Fruit fly (Drosophila melanogaster) whole organism, embryonic: ENCODE data around the gene kraken.

Experiments
- ATbp ChIP-seq: fragments of 200-800 bp; sonication (Bioruptor generic); optimal IDR thresholded peaks from 2 replicates; lab custom pipeline; 2017; ENCODE audit warnings: missing biosample characterization, mild to moderate bottlenecking, missing genetic modification characterization, missing genetic modification reagents
- Ada2b ChIP-seq: fragments of 200-800 bp; sonication (Bioruptor generic); IDR thresholded peaks from 2 replicates; pipeline ENCODE4 v1.3.6; 2022; ENCODE audit warnings: missing biosample characterization, missing genetic modification characterization
- Aef1 ChIP-seq: fragments of 200-800 bp; sonication (Bioruptor generic); IDR thresholded peaks from 3 replicates; pipeline ENCODE4 v1.3.6; 2022; ENCODE audit warnings: missing biosample characterization, missing genetic modification characterization
- CG11695 ChIP-seq: fragments of 200-800 bp; sonication (Bioruptor generic); IDR thresholded peaks from 3 replicates; pipeline ENCODE4 v1.3.6; 2022; ENCODE audit warnings: missing biosample characterization, missing genetic modification characterization
- CG12769 ChIP-seq: fragments of 200-800 bp; sonication (Bioruptor generic); optimal IDR thresholded peaks from 2 replicates; lab custom pipeline; 2019; ENCODE audit warnings: missing biosample characterization, mild to moderate bottlenecking, missing genetic modification characterization, moderate library complexity
- CG13424 ChIP-seq: fragments of 200-800 bp; sonication (Bioruptor generic); optimal IDR thresholded peaks from 2 replicates; lab custom pipeline; 2019; ENCODE audit warnings: missing biosample characterization, mild to moderate bottlenecking, missing genetic modification characterization, moderate library complexity
- CG14667 ChIP-seq: fragments of 200-800 bp; sonication (Bioruptor generic); IDR thresholded peaks from 2 replicates; pipeline ENCODE4 v1.3.6; 2022; ENCODE audit warnings: missing biosample characterization, missing genetic modification characterization
- CG15269 ChIP-seq: fragments of 200-800 bp; sonication (Bioruptor generic); optimal IDR thresholded peaks from 2 replicates; lab custom pipeline; 2018; ENCODE audit warnings: missing biosample characterization, mild to moderate bottlenecking, missing genetic modification characterization, moderate library complexity
- CG17612 ChIP-seq: fragments of 200-800 bp; sonication (Bioruptor generic); IDR thresholded peaks from 2 replicates; pipeline ENCODE4 v1.3.6; 2022; ENCODE audit warnings: missing biosample characterization, missing genetic modification characterization
- CG31441 ChIP-seq: fragments of 200-800 bp; sonication (Bioruptor generic); IDR thresholded peaks from 2 replicates; pipeline ENCODE4 v1.3.6; 2022; ENCODE audit warnings: missing biosample characterization, missing genetic modification characterization
- CG32767 ChIP-seq: fragments of 200-800 bp; sonication (Bioruptor generic); IDR thresholded peaks from 2 replicates; pipeline ENCODE4 v1.3.6; 2022; ENCODE audit warnings: missing biosample characterization, missing genetic modification characterization
- CG4360 ChIP-seq: fragments of 200-800 bp; sonication (Bioruptor generic); IDR thresholded peaks from 2 replicates; pipeline ENCODE4 v1.3.6; 2022; ENCODE audit warnings: missing biosample characterization, missing genetic modification characterization
- CG7357 ChIP-seq: fragments of 200-800 bp; sonication (Bioruptor generic); IDR thresholded peaks from 3 replicates; pipeline ENCODE4 v1.3.6; 2022; ENCODE audit warnings: missing biosample characterization, missing genetic modification characterization
- CG7372 ChIP-seq: fragments of 200-800 bp; sonication (Bioruptor generic); IDR thresholded peaks from 2 replicates; pipeline ENCODE4 v1.3.6; 2022; ENCODE audit warnings: missing biosample characterization, missing genetic modification characterization
- CG8290 ChIP-seq, 3 experiments: fragments of 200-800 bp; sonication (Bioruptor generic); optimal IDR thresholded peaks; 2 replicates each; lab custom pipeline; 2016 to 2019; ENCODE audit warnings: missing biosample characterization in 3 of 3, missing genetic modification characterization in 3 of 3, mild to moderate bottlenecking in 2 of 3, moderate library complexity in 1 of 3
- CG9817 ChIP-seq: fragments of 200-800 bp; sonication (Bioruptor generic); optimal IDR thresholded peaks from 2 replicates; lab custom pipeline; 2018; ENCODE audit warnings: missing biosample characterization, mild to moderate bottlenecking, missing genetic modification characterization, moderate library complexity
- Camta ChIP-seq: fragments of 200-800 bp; sonication (Bioruptor generic); optimal IDR thresholded peaks from 2 replicates; lab custom pipeline; 2016; ENCODE audit warnings: missing biosample characterization, missing genetic modification characterization
- D19B ChIP-seq: fragments of 200-800 bp; sonication (Bioruptor generic); optimal IDR thresholded peaks from 2 replicates; lab custom pipeline; 2017; ENCODE audit warnings: missing biosample characterization, mild to moderate bottlenecking, missing genetic modification characterization
- E2f1 ChIP-seq: fragments of 200-800 bp; sonication (Bioruptor generic); IDR thresholded peaks from 2 replicates; pipeline ENCODE4 v1.3.6; 2022; ENCODE audit warnings: missing biosample characterization, missing genetic modification characterization
- Gsc ChIP-seq: fragments of 200-800 bp; sonication (Bioruptor generic); IDR thresholded peaks from 2 replicates; pipeline ENCODE4 v1.3.6; 2022; ENCODE audit warnings: missing biosample characterization, missing genetic modification characterization
- Gug ChIP-seq: fragments of 200-800 bp; sonication (Bioruptor generic); IDR thresholded peaks from 4 replicates; pipeline ENCODE4 v1.3.6; 2022; ENCODE audit warnings: missing biosample characterization, missing genetic modification characterization
- H15 ChIP-seq: fragments of 200-800 bp; sonication (Bioruptor generic); IDR thresholded peaks from 3 replicates; pipeline ENCODE4 v1.3.6; 2022; ENCODE audit warnings: missing biosample characterization, missing genetic modification characterization
- Hand ChIP-seq: fragments of 200-800 bp; sonication (Bioruptor generic); optimal IDR thresholded peaks from 2 replicates; lab custom pipeline; 2017; ENCODE audit warnings: mild to moderate bottlenecking, missing biosample characterization, missing genetic modification reagents, missing genetic modification characterization
- Hmr ChIP-seq: fragments of 200-800 bp; sonication (Bioruptor generic); optimal IDR thresholded peaks from 3 replicates; lab custom pipeline; 2017; ENCODE audit warnings: mild to moderate bottlenecking, missing biosample characterization, missing genetic modification reagents, missing genetic modification characterization
- MTF-1 ChIP-seq: fragments of 200-800 bp; sonication (Bioruptor generic); optimal IDR thresholded peaks from 2 replicates; lab custom pipeline; 2018; ENCODE audit warnings: missing biosample characterization, mild to moderate bottlenecking, missing genetic modification characterization, borderline replicate concordance
- NFAT ChIP-seq: fragments of 200-800 bp; sonication (Bioruptor generic); IDR thresholded peaks from 2 replicates; pipeline ENCODE4 v1.3.6; 2022; ENCODE audit warnings: missing biosample characterization, missing genetic modification characterization
- Side ChIP-seq: fragments of 200-800 bp; sonication (Bioruptor generic); optimal IDR thresholded peaks from 2 replicates; lab custom pipeline; 2016; ENCODE audit warnings: missing biosample characterization, missing genetic modification characterization
- Trl ChIP-seq, 3 experiments: fragments of >200 bp in 2 of 3; fragments of 200-800 bp in 1 of 3; sonication (Bioruptor generic) in 1 of 3; optimal IDR thresholded peaks; 2 replicates in 1 of 3; 3 replicates in 2 of 3; lab custom pipeline; 2016 to 2017; ENCODE audit warnings: missing biosample characterization in 1 of 3, missing genetic modification characterization in 1 of 3
- ap ChIP-seq: fragments of 200-800 bp; sonication (Bioruptor generic); IDR thresholded peaks from 2 replicates; pipeline ENCODE4 v1.3.6; 2022; ENCODE audit warnings: missing biosample characterization, missing genetic modification characterization
- bcd ChIP-seq: fragments of 200-800 bp; sonication (Bioruptor generic); optimal IDR thresholded peaks from 2 replicates; lab custom pipeline; 2017; ENCODE audit warnings: missing biosample characterization, mild to moderate bottlenecking, missing genetic modification characterization
- crol ChIP-seq: fragments of 200-800 bp; sonication (Bioruptor generic); IDR thresholded peaks from 2 replicates; pipeline ENCODE4 v1.3.6; 2022; ENCODE audit warnings: missing biosample characterization, missing genetic modification characterization
- cwo ChIP-seq: fragments of 200-800 bp; sonication (Bioruptor generic); optimal IDR thresholded peaks from 3 replicates; lab custom pipeline; 2017; ENCODE audit warnings: missing biosample characterization, missing genetic modification characterization, mild to moderate bottlenecking, moderate library complexity, missing genetic modification reagents
- dysf ChIP-seq: fragments of 200-800 bp; sonication (Bioruptor generic); IDR thresholded peaks from 3 replicates; pipeline ENCODE4 v1.3.6; 2022; ENCODE audit warnings: missing biosample characterization, missing genetic modification characterization
- ken ChIP-seq: fragments of 200-800 bp; sonication (Bioruptor generic); IDR thresholded peaks from 3 replicates; pipeline ENCODE4 v1.3.6; 2022; ENCODE audit warnings: missing biosample characterization, missing genetic modification characterization
- knrl ChIP-seq: fragments of 200-800 bp; sonication (Bioruptor generic); IDR thresholded peaks from 3 replicates; pipeline ENCODE4 v1.3.6; 2022; ENCODE audit warnings: missing biosample characterization, missing genetic modification characterization; ENCODE audit not compliant: partially characterized antibody
- mam ChIP-seq: fragments of 200-800 bp; sonication (Bioruptor generic); optimal IDR thresholded peaks from 3 replicates; lab custom pipeline; 2016; ENCODE audit warnings: missing biosample characterization, missing genetic modification characterization
- odd ChIP-seq: fragments of 200-800 bp; sonication (Bioruptor generic); optimal IDR thresholded peaks from 2 replicates; lab custom pipeline; 2017; ENCODE audit warnings: missing biosample characterization, mild to moderate bottlenecking, missing genetic modification characterization
- prd ChIP-seq, 3 experiments: fragments of >200 bp in 2 of 3; fragments of 200-800 bp in 1 of 3; sonication (Bioruptor generic) in 1 of 3; optimal IDR thresholded peaks in 2 of 3; IDR thresholded peaks in 1 of 3; 2 replicates in 2 of 3; 3 replicates in 1 of 3; pipeline versions ENCODE4 v1.3.6 to Lab custom; 2017 to 2022; ENCODE audit warnings: missing biosample characterization in 1 of 3, missing genetic modification characterization in 1 of 3
- row ChIP-seq: fragments of 200-800 bp; sonication (Bioruptor generic); IDR thresholded peaks from 3 replicates; pipeline ENCODE4 v1.3.6; 2022; ENCODE audit warnings: missing biosample characterization, missing genetic modification characterization
- run ChIP-seq: fragments of 200-800 bp; sonication (Bioruptor generic); optimal IDR thresholded peaks from 3 replicates; lab custom pipeline; 2018; ENCODE audit warnings: missing biosample characterization, mild to moderate bottlenecking, missing genetic modification characterization
- sc ChIP-seq, 3 experiments: fragments of >200 bp in 2 of 3; fragments of 200-800 bp in 1 of 3; sonication (Bioruptor generic) in 1 of 3; optimal IDR thresholded peaks; 2 replicates in 2 of 3; 3 replicates in 1 of 3; lab custom pipeline; 2017; ENCODE audit warnings: mild to moderate bottlenecking in 1 of 3, missing biosample characterization in 1 of 3, missing genetic modification characterization in 1 of 3, missing genetic modification reagents in 1 of 3
- sens ChIP-seq: fragments of 200-800 bp; sonication (Bioruptor generic); peaks from one replicate; lab custom pipeline; 2016; ENCODE audit warnings: missing biosample characterization, missing genetic modification characterization
- sisA ChIP-seq: fragments of 200-800 bp; sonication (Bioruptor generic); IDR thresholded peaks from 2 replicates; pipeline ENCODE4 v1.3.6; 2022; ENCODE audit warnings: missing biosample characterization, missing genetic modification characterization
- ssp ChIP-seq: fragments of 200-800 bp; sonication (Bioruptor generic); IDR thresholded peaks from 2 replicates; pipeline ENCODE4 v1.3.6; 2022; ENCODE audit warnings: missing biosample characterization, missing genetic modification characterization
- ttk ChIP-seq: fragments of 200-800 bp; sonication (Bioruptor generic); IDR thresholded peaks from 2 replicates; pipeline ENCODE4 v2.1.2; 2022; ENCODE audit warnings: missing biosample characterization, missing genetic modification characterization
- vvl ChIP-seq: fragments of 200-800 bp; sonication (Bioruptor generic); IDR thresholded peaks from 2 replicates; pipeline ENCODE4 v1.3.6; 2022; ENCODE audit warnings: missing biosample characterization, missing genetic modification characterization
- wdn ChIP-seq: fragments of 200-800 bp; sonication (Bioruptor generic); IDR thresholded peaks from 2 replicates; pipeline ENCODE4 v1.3.6; 2022; ENCODE audit warnings: missing biosample characterization, missing genetic modification characterization
- wor ChIP-seq: fragments of 200-800 bp; sonication (Bioruptor generic); IDR thresholded peaks from 2 replicates; pipeline ENCODE4 v1.3.6; 2022; ENCODE audit warnings: missing biosample characterization, missing genetic modification characterization

Gene kraken

DNA sequence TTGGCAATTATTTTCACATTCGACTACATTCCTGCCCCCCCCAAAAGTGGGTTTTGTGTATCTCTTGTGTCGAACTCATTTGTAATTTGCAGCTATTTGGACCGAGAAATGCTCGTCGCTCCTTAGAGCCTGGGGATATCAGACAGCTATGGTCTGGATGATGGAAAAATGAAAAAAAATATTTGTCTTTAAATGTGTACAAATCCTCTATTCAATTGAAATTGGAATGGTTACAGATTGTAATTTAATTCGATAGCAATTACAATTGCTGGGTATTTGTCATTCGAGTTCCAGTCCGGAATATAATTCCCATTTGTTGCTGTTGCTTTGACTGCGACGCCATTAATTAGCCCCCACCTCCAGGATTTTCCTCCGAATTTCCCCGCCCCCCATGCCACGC lies 37.2 kb downstream of the kraken start (continued):
- TF ChIP-seq row (GFP tag; lab: Robert Waterston, UW) (peak; percentile 79), vvl (GFP tag; lab: Robert Waterston, UW) (peak; percentile 35; the same call in 1 of the 2 replicates), CG17612 (GFP tag; lab: Robert Waterston, UW) (no peak), sisA (peak; percentile 57), sens (peak; percentile 33), bcd (peak; percentile 2), cwo (GFP tag; lab: Kevin White, UChicago) (no peak), CG7372 (GFP tag; lab: Robert Waterston, UW) (no peak), H15 (GFP tag; lab: Robert Waterston, UW) (peak; percentile 35; the same call in 1 of the 3 replicates), knrl (no peak), sc (optimal IDR thresholded peaks at IDR 0.05; lab: Kevin White, UChicago) (no peak), sc (GFP tag; optimal IDR thresholded peaks at IDR 0.05; lab: Kevin White, UChicago) (peak; percentile 22), Side (no peak), ap (GFP tag; lab: Robert Waterston, UW) (peak; percentile 45; the same call in 1 of the 2 replicates), CG9817 (peak; percentile 17), NFAT (GFP tag; lab: Robert Waterston, UW) (no peak), Gsc (0 out of 2 replicates have a peak, but pooled peaks have one; percentile 6), MTF-1 (GFP tag; lab: Kevin White, UChicago) (no peak), Camta (no peak), CG7357 (GFP tag; lab: Robert Waterston, UW) (0 out of 3 replicates have a peak, but pooled peaks have one; percentile 6), dysf (GFP tag; lab: Robert Waterston, UW) (peak; percentile 55; the same call in 2 of the 3 replicates), CG15269 (peak; percentile 54), ATbp (GFP tag; lab: Kevin White, UChicago) (peak; percentile 36), D19B (GFP tag; lab: Kevin White, UChicago) (peak; percentile 58), Trl (optimal IDR thresholded peaks at IDR 0.05; lab: Kevin White, UChicago) (no peak), Trl (GFP tag; optimal IDR thresholded peaks at IDR 0.05; lab: Kevin White, UChicago) (peak; percentile 17), Hand (GFP tag; lab: Kevin White, UChicago) (peak; percentile 11), crol (0 out of 2 replicates have a peak, but pooled peaks have one; percentile 9), Gug (0 out of 4 replicates have a peak, but pooled peaks have one; percentile 12), wdn (GFP tag; lab: Robert Waterston, UW) (no peak), CG13424 (tag; lab: Kevin White, UChicago) (peak; percentile 9), Aef1 (GFP tag; lab: Robert Waterston, UW) (peak; percentile 43; the same call in 1 of the 3 replicates), CG12769 (tag; lab: Kevin White, UChicago) (peak; percentile 75), ssp (0 out of 2 replicates have a peak, but pooled peaks have one; percentile 19), Ada2b (GFP tag; lab: Robert Waterston, UW) (peak; percentile 29; the same call in 1 of the 2 replicates), CG32767 (peak; percentile 31; the same call in 1 of the 2 replicates), wor (GFP tag; lab: Robert Waterston, UW) (peak; percentile 28; the same call in 1 of the 2 replicates), CG14667 (GFP tag; lab: Robert Waterston, UW) (0 out of 2 replicates have a peak, but pooled peaks have one; percentile 37), CG4360 (GFP tag; lab: Robert Waterston, UW) (no peak), CG8290 (GFP tag; optimal IDR thresholded peaks at IDR 0.05; lab: Kevin White, UChicago) (no peak), CG8290 (tag; optimal IDR thresholded peaks at IDR 0.05; lab: Kevin White, UChicago) (peak in 1 of 2 experiments; percentile 33), ken (0 out of 3 replicates have a peak, but pooled peaks have one; percentile 44), Hmr (GFP tag; lab: Kevin White, UChicago) (peak; percentile 36), CG31441 (GFP tag; lab: Robert Waterston, UW) (no peak), CG11695 (0 out of 3 replicates have a peak, but pooled peaks have one; percentile 19), E2f1 (peak; percentile 38; the same call in 1 of the 2 replicates), odd (GFP tag; lab: Kevin White, UChicago) (no peak), prd (optimal IDR thresholded peaks at IDR 0.05; lab: Kevin White, UChicago) (no peak), prd (GFP tag; IDR thresholded peaks at IDR 0.05; lab: Robert Waterston, UW) (peak; percentile 71), ttk (GFP tag; lab: Robert Waterston, UW) (peak; percentile 40; the same call in 1 of the 2 replicates), run (tag; lab: Kevin White, UChicago) (no peak), mam (GFP tag; lab: Kevin White, UChicago) (peak; percentile 25)
